Fruit fly (Drosophila melanogaster) S2 (cell line): ENCODE measurements around the gene CG3288.

ENCODE experiments used
- CG8478 ChIP-seq: fragments of >200 bp; optimal IDR thresholded peaks from 2 replicates; lab custom pipeline; 2018
- CTCF ChIP-seq, 2 experiments: fragments of >200 bp; optimal IDR thresholded peaks; 2 replicates each; lab custom pipeline; 2018

- TF ChIP-seq CTCF (optimal IDR thresholded peaks at IDR 0.05; lab: Kevin White, UChicago) (no peak), CG8478 (no peak)
Measured at dm6 chr3L:20809088-20809999, 26.6 kb upstream of the CG3288 start, which contains the start of the genes CG3634 and HIPP1.
